Fruit fly (Drosophila melanogaster) whole organism, prepupa: ENCODE measurements around the gene RhoGAP68F.

Experiments
- Blimp-1 ChIP-seq: fragments of 200-800 bp; sonication (Bioruptor generic); optimal IDR thresholded peaks from 3 replicates; lab custom pipeline; 2017; ENCODE audit warnings: missing biosample characterization, missing genetic modification characterization, mild to moderate bottlenecking, moderate library complexity, missing genetic modification reagents
- CG10631 ChIP-seq: fragments of 200-800 bp; sonication (Bioruptor generic); optimal IDR thresholded peaks from 2 replicates; lab custom pipeline; 2016; ENCODE audit warnings: missing biosample characterization, missing genetic modification characterization
- CG10669 ChIP-seq: fragments of 200-800 bp; sonication (Bioruptor generic); optimal IDR thresholded peaks from 3 replicates; lab custom pipeline; 2018; ENCODE audit warnings: missing biosample characterization, mild to moderate bottlenecking, missing genetic modification characterization, moderate library complexity
- CG11294 ChIP-seq: fragments of 200-800 bp; sonication (Bioruptor generic); IDR thresholded peaks from 2 replicates; pipeline ENCODE4 v1.3.6; 2022; ENCODE audit warnings: missing biosample characterization, missing genetic modification characterization
- CG11762 ChIP-seq: fragments of 200-800 bp; sonication (Bioruptor generic); optimal IDR thresholded peaks from 3 replicates; lab custom pipeline; 2016; ENCODE audit warnings: missing biosample characterization, missing genetic modification characterization; ENCODE audit not compliant: insufficient read depth
- CG11902 ChIP-seq: fragments of 200-800 bp; sonication (Bioruptor generic); optimal IDR thresholded peaks from 3 replicates; lab custom pipeline; 2016; ENCODE audit warnings: missing biosample characterization, missing genetic modification characterization
- CG15336 ChIP-seq: fragments of 200-800 bp; sonication (Bioruptor generic); IDR thresholded peaks from 2 replicates; pipeline ENCODE4 v1.3.6; 2022; ENCODE audit warnings: missing biosample characterization, missing genetic modification characterization
- CG1621 ChIP-seq: fragments of 200-800 bp; sonication (Bioruptor generic); optimal IDR thresholded peaks from 3 replicates; lab custom pipeline; 2018; ENCODE audit warnings: missing biosample characterization, mild to moderate bottlenecking, missing genetic modification characterization
- CG16779 ChIP-seq: fragments of 200-800 bp; sonication (Bioruptor generic); optimal IDR thresholded peaks from 3 replicates; lab custom pipeline; 2017; ENCODE audit warnings: missing biosample characterization, mild to moderate bottlenecking, missing genetic modification characterization
- CG3032 ChIP-seq: fragments of 200-800 bp; optimal IDR thresholded peaks from 2 replicates; lab custom pipeline; 2019; ENCODE audit warnings: missing biosample characterization, mild to moderate bottlenecking, missing genetic modification characterization, moderate library complexity
- CG31627 ChIP-seq: fragments of 200-800 bp; sonication (Bioruptor generic); optimal IDR thresholded peaks from 3 replicates; lab custom pipeline; 2016; ENCODE audit warnings: missing biosample characterization, missing genetic modification characterization
- CG32006 ChIP-seq: fragments of 200-800 bp; sonication (Bioruptor generic); optimal IDR thresholded peaks from 3 replicates; lab custom pipeline; 2017; ENCODE audit warnings: missing biosample characterization, mild to moderate bottlenecking, missing genetic modification characterization
- CG34406 ChIP-seq: fragments of 200-800 bp; sonication (Bioruptor generic); optimal IDR thresholded peaks from 3 replicates; lab custom pipeline; 2016; ENCODE audit warnings: missing biosample characterization, missing genetic modification characterization
- CG4318 ChIP-seq: fragments of 200-800 bp; sonication (Bioruptor generic); optimal IDR thresholded peaks from 3 replicates; lab custom pipeline; 2017; ENCODE audit warnings: missing biosample characterization, mild to moderate bottlenecking, missing genetic modification characterization
- CG6163 ChIP-seq: fragments of 200-800 bp; sonication (Bioruptor generic); IDR thresholded peaks from 3 replicates; pipeline ENCODE4 v1.3.6; 2022; ENCODE audit warnings: missing biosample characterization, missing genetic modification characterization
- CG6276 ChIP-seq: fragments of 200-800 bp; sonication (Bioruptor generic); optimal IDR thresholded peaks from 2 replicates; lab custom pipeline; 2017; ENCODE audit warnings: missing biosample characterization, mild to moderate bottlenecking, missing genetic modification characterization
- CG6792 ChIP-seq: fragments of 200-800 bp; sonication (Bioruptor generic); optimal IDR thresholded peaks from 3 replicates; lab custom pipeline; 2016; ENCODE audit warnings: missing biosample characterization, missing genetic modification characterization
- CG6854 ChIP-seq: fragments of 200-800 bp; sonication (Bioruptor generic); optimal IDR thresholded peaks from 2 replicates; lab custom pipeline; 2017; ENCODE audit warnings: missing biosample characterization, mild to moderate bottlenecking, missing genetic modification characterization
- CG8319 ChIP-seq: fragments of 200-800 bp; sonication (Bioruptor generic); optimal IDR thresholded peaks from 3 replicates; lab custom pipeline; 2016; ENCODE audit warnings: missing biosample characterization, missing genetic modification characterization
- CG8632 ChIP-seq: fragments of 200-800 bp; sonication (Bioruptor generic); optimal IDR thresholded peaks from 3 replicates; lab custom pipeline; 2016; ENCODE audit warnings: missing biosample characterization, missing genetic modification characterization
- CG9139 ChIP-seq: fragments of 200-800 bp; sonication (Bioruptor generic); optimal IDR thresholded peaks from 3 replicates; lab custom pipeline; 2017; ENCODE audit warnings: missing biosample characterization, mild to moderate bottlenecking, missing genetic modification characterization
- Eip78C ChIP-seq: fragments of 200-800 bp; sonication (Bioruptor generic); peaks from one replicate; lab custom pipeline; 2016; ENCODE audit warnings: missing biosample characterization, missing genetic modification characterization
- Ets21C ChIP-seq: fragments of 200-800 bp; sonication (Bioruptor generic); optimal IDR thresholded peaks from 3 replicates; lab custom pipeline; 2016; ENCODE audit warnings: missing biosample characterization, missing genetic modification characterization
- Ets96B ChIP-seq: fragments of 200-800 bp; optimal IDR thresholded peaks from 2 replicates; lab custom pipeline; 2019; ENCODE audit warnings: missing biosample characterization, mild to moderate bottlenecking, missing genetic modification characterization, moderate library complexity
- Hr38 ChIP-seq: sonication (Bioruptor generic); optimal IDR thresholded peaks from 2 replicates; lab custom pipeline; 2016; ENCODE audit warnings: missing biosample characterization, missing genetic modification characterization
- Hr39 ChIP-seq: fragments of 200-800 bp; sonication (Bioruptor generic); optimal IDR thresholded peaks from 2 replicates; lab custom pipeline; 2016; ENCODE audit warnings: missing biosample characterization, missing genetic modification characterization
- Lpt ChIP-seq: fragments of 200-800 bp; sonication (Bioruptor generic); optimal IDR thresholded peaks from 3 replicates; lab custom pipeline; 2016; ENCODE audit warnings: missing biosample characterization, missing genetic modification characterization
- Met ChIP-seq: fragments of 200-800 bp; sonication (Bioruptor generic); optimal IDR thresholded peaks from 3 replicates; lab custom pipeline; 2016; ENCODE audit warnings: missing biosample characterization, missing genetic modification characterization
- OdsH ChIP-seq: fragments of 200-800 bp; sonication (Bioruptor generic); optimal IDR thresholded peaks from 3 replicates; lab custom pipeline; 2016; ENCODE audit warnings: missing biosample characterization, missing genetic modification characterization
- Smox ChIP-seq: fragments of 200-800 bp; sonication (Bioruptor generic); optimal IDR thresholded peaks from 3 replicates; lab custom pipeline; 2016; ENCODE audit warnings: missing biosample characterization, missing genetic modification characterization
- Sox14 ChIP-seq: fragments of 200-800 bp; sonication (Bioruptor generic); optimal IDR thresholded peaks from 3 replicates; lab custom pipeline; 2016; ENCODE audit warnings: missing biosample characterization, missing genetic modification characterization
- Sox15 ChIP-seq: fragments of 200-800 bp; sonication (Bioruptor generic); optimal IDR thresholded peaks from 3 replicates; lab custom pipeline; 2016; ENCODE audit warnings: missing biosample characterization, missing genetic modification characterization
- achi ChIP-seq: fragments of 200-800 bp; sonication (Bioruptor generic); optimal IDR thresholded peaks from 3 replicates; lab custom pipeline; 2016; ENCODE audit warnings: missing biosample characterization, missing genetic modification characterization
- cyc ChIP-seq: fragments of 200-800 bp; sonication (Bioruptor generic); optimal IDR thresholded peaks from 3 replicates; lab custom pipeline; 2016; ENCODE audit warnings: missing biosample characterization, missing genetic modification characterization
- dac ChIP-seq: fragments of 200-800 bp; sonication (Bioruptor generic); optimal IDR thresholded peaks from 2 replicates; lab custom pipeline; 2017; ENCODE audit warnings: missing biosample characterization, mild to moderate bottlenecking, missing genetic modification characterization
- esn ChIP-seq: fragments of 200-800 bp; sonication (Bioruptor generic); optimal IDR thresholded peaks from 2 replicates; lab custom pipeline; 2016; ENCODE audit warnings: missing biosample characterization, mild to moderate bottlenecking, missing genetic modification characterization, moderate library complexity
- fd59A ChIP-seq: fragments of 200-800 bp; sonication (Bioruptor generic); optimal IDR thresholded peaks from 2 replicates; lab custom pipeline; 2017; ENCODE audit warnings: missing biosample characterization, mild to moderate bottlenecking, missing genetic modification characterization, missing genetic modification reagents
- fd85E ChIP-seq: fragments of 200-800 bp; sonication (Bioruptor generic); optimal IDR thresholded peaks from 3 replicates; lab custom pipeline; 2016; ENCODE audit warnings: missing biosample characterization, missing genetic modification characterization
- fkh ChIP-seq: fragments of 200-800 bp; sonication (Bioruptor generic); optimal IDR thresholded peaks from 3 replicates; lab custom pipeline; 2017; ENCODE audit warnings: missing biosample characterization, mild to moderate bottlenecking, missing genetic modification characterization, moderate library complexity
- lz ChIP-seq: fragments of 200-800 bp; sonication (Bioruptor generic); optimal IDR thresholded peaks from 3 replicates; lab custom pipeline; 2016; ENCODE audit warnings: missing biosample characterization, missing genetic modification characterization
- pdm3 ChIP-seq: fragments of 200-800 bp; sonication (Bioruptor generic); optimal IDR thresholded peaks from 3 replicates; lab custom pipeline; 2016; ENCODE audit warnings: missing biosample characterization, missing genetic modification characterization
- salr ChIP-seq, 2 experiments: fragments of 200-800 bp; sonication (Bioruptor generic); optimal IDR thresholded peaks; 3 replicates each; lab custom pipeline; 2016 to 2018; ENCODE audit warnings: missing biosample characterization in 2 of 2, missing genetic modification characterization in 2 of 2, mild to moderate bottlenecking in 1 of 2
- spab ChIP-seq: fragments of 200-800 bp; sonication (Bioruptor generic); optimal IDR thresholded peaks from 2 replicates; lab custom pipeline; 2017; ENCODE audit warnings: missing biosample characterization, mild to moderate bottlenecking, missing genetic modification characterization, missing genetic modification reagents
- ss ChIP-seq, 2 experiments: fragments of 200-800 bp; sonication (Bioruptor generic); optimal IDR thresholded peaks; 2 replicates in 1 of 2; 3 replicates in 1 of 2; lab custom pipeline; 2017 to 2018; ENCODE audit warnings: mild to moderate bottlenecking in 2 of 2, missing biosample characterization in 2 of 2, missing genetic modification characterization in 2 of 2, moderate library complexity in 1 of 2
- svp ChIP-seq: fragments of 200-800 bp; sonication (Bioruptor generic); peaks from one replicate; lab custom pipeline; 2016; ENCODE audit warnings: missing biosample characterization, missing genetic modification characterization
- vri ChIP-seq: fragments of 200-800 bp; sonication (Bioruptor generic); optimal IDR thresholded peaks from 3 replicates; lab custom pipeline; 2016; ENCODE audit warnings: missing biosample characterization, mild to moderate bottlenecking, missing genetic modification characterization

RhoGAP68F gene

dm6 chr3L:12136630-12137029, 2.0 kb upstream of the RhoGAP68F start, which contains the start of the genes CG5645 and Atg12 (continued):
- no peak for TF ChIP-seq Hr38 (GFP tag; lab: Kevin White, UChicago)
- TF ChIP-seq Hr39 (GFP tag; lab: Kevin White, UChicago): peak; percentile 26
- no peak for TF ChIP-seq dac (GFP tag; lab: Kevin White, UChicago)
- peak; percentile 30 for TF ChIP-seq CG11902 (GFP tag; lab: Kevin White, UChicago)
- TF ChIP-seq Blimp-1 (GFP tag; lab: Kevin White, UChicago): no peak
- TF ChIP-seq CG8632 (GFP tag; lab: Kevin White, UChicago): peak; percentile 44
- TF ChIP-seq Eip78C: peak; percentile 92
- peak; percentile 69 for TF ChIP-seq fkh (GFP tag; lab: Kevin White, UChicago)
- peak; percentile 66 for TF ChIP-seq Met (GFP tag; lab: Kevin White, UChicago)
- TF ChIP-seq CG15336 (GFP tag; lab: Robert Waterston, UW): peak; percentile 48
- peak; percentile 31 for TF ChIP-seq CG11762 (GFP tag; lab: Kevin White, UChicago)
- TF ChIP-seq vri (GFP tag; lab: Kevin White, UChicago): no peak
- peak; percentile 16 for TF ChIP-seq CG34406 (GFP tag; lab: Kevin White, UChicago)
- TF ChIP-seq salr (GFP tag; optimal IDR thresholded peaks at IDR 0.05; lab: Kevin White, UChicago): peak in 1 of 2 experiments; percentile 24
- TF ChIP-seq Sox15 (GFP tag; lab: Kevin White, UChicago): no peak
- TF ChIP-seq Ets21C (GFP tag; lab: Kevin White, UChicago): peak; percentile 46
- TF ChIP-seq achi (GFP tag; lab: Kevin White, UChicago): peak; percentile 54
- no peak for TF ChIP-seq CG6163
- TF ChIP-seq CG3032 (tag; lab: Kevin White, UChicago): peak; percentile 68
- peak; percentile 14 for TF ChIP-seq CG8319 (GFP tag; lab: Kevin White, UChicago)
- TF ChIP-seq esn (GFP tag; lab: Kevin White, UChicago): peak; percentile 80
- TF ChIP-seq CG6792 (GFP tag; lab: Kevin White, UChicago): peak; percentile 52
- no peak for TF ChIP-seq CG9139
- TF ChIP-seq Sox14: peak; percentile 43
- TF ChIP-seq OdsH (GFP tag; lab: Kevin White, UChicago): peak; percentile 64

DNA sequence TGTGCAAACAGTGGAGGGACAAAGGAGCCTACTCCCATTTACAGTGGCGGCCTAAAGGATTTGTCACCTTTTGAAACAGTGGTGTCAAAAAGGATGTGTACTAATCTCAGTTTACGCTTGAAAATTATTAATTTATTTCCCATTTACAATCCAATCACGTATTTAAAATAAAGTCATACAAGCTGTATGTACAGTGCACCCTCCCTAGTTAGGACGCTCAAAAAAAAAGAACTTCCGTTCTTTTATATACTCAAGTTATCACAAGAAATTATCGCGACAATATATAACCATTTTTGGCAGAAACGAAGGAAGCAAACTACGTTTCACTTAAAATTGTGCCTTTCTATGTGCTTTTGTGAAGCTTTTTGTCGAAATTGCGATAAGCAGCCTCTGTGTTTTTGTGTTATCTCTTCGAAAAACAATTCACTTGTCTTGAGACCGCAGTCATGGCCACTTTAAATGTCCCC, 597 bp downstream of the RhoGAP68F start:
- TF ChIP-seq CG6276 (GFP tag; lab: Kevin White, UChicago) (no peak), CG6163 (peak; percentile 62; the same call in 2 of the 3 replicates), CG9139 (no peak), Sox14 (peak; percentile 81), ss (GFP tag; optimal IDR thresholded peaks at IDR 0.05; lab: Kevin White, UChicago) (peak; percentile 5 to 27), Ets96B (tag; lab: Kevin White, UChicago) (peak; percentile 43), spab (GFP tag; lab: Kevin White, UChicago) (peak; percentile 50), lz (peak; percentile 84), CG6854 (no peak), CG10669 (no peak), CG15336 (GFP tag; lab: Robert Waterston, UW) (peak; percentile 39; the same call in 1 of the 2 replicates), fd59A (GFP tag; lab: Kevin White, UChicago) (peak; percentile 34), CG11294 (GFP tag; lab: Robert Waterston, UW) (0 out of 2 replicates have a peak, but pooled peaks have one; percentile 28), fd85E (peak; percentile 0), CG4318 (GFP tag; lab: Kevin White, UChicago) (no peak), esn (GFP tag; lab: Kevin White, UChicago) (peak; percentile 84), svp (GFP tag; lab: Kevin White, UChicago) (no peak), Eip78C (peak; percentile 94), Met (GFP tag; lab: Kevin White, UChicago) (no peak), cyc (peak; percentile 74), Hr39 (GFP tag; lab: Kevin White, UChicago) (peak; percentile 79), CG8632 (GFP tag; lab: Kevin White, UChicago) (peak; percentile 73), CG1621 (tag; lab: Kevin White, UChicago) (peak; percentile 6), CG10631 (peak; percentile 75), Ets21C (GFP tag; lab: Kevin White, UChicago) (peak; percentile 78), salr (GFP tag; optimal IDR thresholded peaks at IDR 0.05; lab: Kevin White, UChicago) (peak; percentile 8 to 67), OdsH (GFP tag; lab: Kevin White, UChicago) (peak; percentile 75), CG11762 (GFP tag; lab: Kevin White, UChicago) (peak; percentile 71), CG16779 (tag; lab: Kevin White, UChicago) (peak; percentile 27), Smox (GFP tag; lab: Kevin White, UChicago) (peak; percentile 75), CG6792 (GFP tag; lab: Kevin White, UChicago) (peak; percentile 80), CG31627 (GFP tag; lab: Kevin White, UChicago) (peak; percentile 83), Lpt (peak; percentile 60), CG11902 (GFP tag; lab: Kevin White, UChicago) (peak; percentile 44), dac (GFP tag; lab: Kevin White, UChicago) (peak; percentile 20), vri (GFP tag; lab: Kevin White, UChicago) (no peak), CG32006 (GFP tag; lab: Kevin White, UChicago) (no peak), pdm3 (GFP tag; lab: Kevin White, UChicago) (no peak)
